Worm (Caenorhabditis elegans): ENCODE results near the gene smc-5.

Gene smc-5

DNA sequence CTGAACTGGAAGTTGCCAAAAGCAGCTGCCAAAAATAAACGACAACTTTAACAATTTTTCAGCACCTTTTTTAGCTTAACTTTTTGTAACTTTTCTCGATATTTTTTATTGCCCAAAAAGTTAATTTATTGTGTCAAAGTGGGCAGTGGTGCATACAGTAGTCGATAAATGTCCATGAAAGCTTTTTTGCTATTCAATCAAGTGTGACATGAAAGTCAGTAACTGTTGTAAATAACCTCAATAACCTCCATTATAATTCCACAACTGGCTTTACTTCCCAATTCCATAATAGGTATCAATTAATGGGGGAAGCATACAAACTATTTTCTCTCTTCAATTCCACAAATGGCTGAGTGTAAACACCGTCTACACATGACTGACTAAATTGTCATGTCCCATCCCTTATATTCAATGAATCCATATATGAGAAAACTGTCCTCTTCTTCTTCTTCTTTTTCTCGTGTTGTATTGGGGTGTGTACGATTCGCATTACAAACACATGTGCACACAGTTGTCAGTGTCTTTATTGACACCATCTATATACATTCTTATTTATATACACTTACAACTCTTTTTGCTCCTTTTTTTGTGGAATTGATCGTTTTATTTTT is 13.6 kb upstream of the smc-5 start:
- TF ChIP-seq klf-2 (GFP tag; conservative IDR thresholded peaks at IDR 0.05) (no peak), ztf-23 (GFP tag; IDR thresholded peaks at IDR 0.05) (no peak), cog-1 (tag; optimal IDR thresholded peaks at IDR 0.05) (no peak), ztf-29 (GFP tag; IDR thresholded peaks at IDR 0.05) (no peak), med-1 (GFP tag; optimal IDR thresholded peaks at IDR 0.05; ENCODE audit: insufficient read depth) (no peak), T22C8.4 (GFP tag; IDR thresholded peaks at IDR 0.05) (no peak), tab-1 (GFP tag; IDR thresholded peaks at IDR 0.05) (no peak), flt-1 (GFP tag; IDR thresholded peaks at IDR 0.05) (no peak), ref-1 (GFP tag; conservative IDR thresholded peaks at IDR 0.05) (no peak)

DNA sequence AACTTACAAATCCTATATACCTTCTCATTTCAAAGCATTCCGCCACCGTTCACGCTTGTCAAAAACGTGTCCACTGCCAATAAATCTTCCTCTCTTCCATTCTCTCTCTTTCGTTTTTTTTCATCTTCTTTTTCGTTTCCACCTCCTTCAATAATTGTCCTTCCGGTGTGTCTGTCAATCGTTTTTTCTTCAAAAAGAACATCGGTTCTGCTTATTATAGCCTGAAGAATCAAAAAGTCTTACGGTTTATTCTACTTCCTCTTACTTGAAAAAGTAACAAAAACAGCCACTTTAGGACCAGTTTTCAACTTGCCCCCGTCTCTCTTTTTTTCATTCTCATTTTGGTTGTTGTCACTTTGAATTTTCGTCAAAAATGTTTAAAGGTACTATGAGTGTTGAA is 12.7 kb upstream of the smc-5 start:
- TF ChIP-seq ref-1 (GFP tag; conservative IDR thresholded peaks at IDR 0.05) (no peak), ztf-29 (GFP tag; IDR thresholded peaks at IDR 0.05) (no peak), ztf-23 (GFP tag; IDR thresholded peaks at IDR 0.05) (no peak), klf-2 (GFP tag; conservative IDR thresholded peaks at IDR 0.05) (no peak), med-1 (GFP tag; optimal IDR thresholded peaks at IDR 0.05; ENCODE audit: insufficient read depth) (no peak)

DNA sequence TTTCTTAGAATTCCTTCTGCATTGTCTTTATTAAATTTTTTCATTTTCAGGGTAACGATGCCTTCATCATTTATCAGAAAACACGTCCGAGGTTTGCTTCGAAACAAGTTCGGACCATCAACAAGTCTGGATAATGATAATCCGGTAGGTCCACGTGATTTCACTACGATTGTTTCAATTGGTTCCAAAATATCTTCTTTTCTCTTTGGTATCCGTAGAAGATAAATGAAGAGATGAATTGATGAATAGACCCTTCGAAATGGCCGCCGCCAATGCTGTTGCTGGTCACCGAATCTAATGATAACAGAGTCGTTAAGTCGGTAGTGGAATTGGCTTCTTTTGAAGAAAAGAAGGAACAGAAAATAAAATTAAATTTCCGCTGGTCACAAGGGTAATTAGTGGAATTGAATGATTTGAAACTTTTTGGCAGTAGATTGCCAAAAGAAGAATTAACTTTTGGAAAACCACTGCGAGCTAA is 12.0 kb upstream of the smc-5 start, which contains the start of gene F33G12.6:
Gene F33G12.6 (plus strand): TSS at position 51 of the 478 bp plus-strand sequence.
- TF ChIP-seq klf-2 (GFP tag; conservative IDR thresholded peaks at IDR 0.05) (no peak), tab-1 (GFP tag; IDR thresholded peaks at IDR 0.05) (no peak), med-1 (GFP tag; optimal IDR thresholded peaks at IDR 0.05; ENCODE audit: insufficient read depth) (no peak), ref-1 (GFP tag; conservative IDR thresholded peaks at IDR 0.05) (no peak), T22C8.4 (GFP tag; IDR thresholded peaks at IDR 0.05) (no peak), ztf-29 (GFP tag; IDR thresholded peaks at IDR 0.05) (no peak), ztf-23 (GFP tag; IDR thresholded peaks at IDR 0.05) (no peak), cog-1 (tag; optimal IDR thresholded peaks at IDR 0.05) (no peak), flt-1 (GFP tag; IDR thresholded peaks at IDR 0.05) (no peak)

DNA sequence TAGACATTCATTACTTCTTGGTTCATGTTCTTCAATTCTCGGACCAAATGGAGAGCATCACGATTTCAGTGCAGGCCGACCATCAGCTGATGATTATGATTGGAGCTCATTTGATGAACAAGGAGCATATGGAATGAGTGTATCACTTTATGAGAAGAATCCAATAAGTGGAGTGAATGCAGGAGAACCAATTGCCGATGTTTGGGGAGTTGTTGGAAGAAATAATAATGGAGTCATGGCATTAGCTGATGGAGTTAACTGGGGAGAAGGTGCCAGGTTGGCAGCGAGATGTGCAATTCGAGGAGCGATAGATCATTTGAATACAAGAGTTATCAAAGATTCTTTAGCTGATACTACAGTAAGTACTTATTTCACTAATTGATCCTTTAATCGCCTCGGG is 11.1 kb upstream of the smc-5 start:
- TF ChIP-seq med-1 (GFP tag; optimal IDR thresholded peaks at IDR 0.05; ENCODE audit: insufficient read depth) = no peak

- TF ChIP-seq T22C8.4 (GFP tag; IDR thresholded peaks at IDR 0.05) = peak; percentile 72; the same call in 1 of the 2 replicates
- TF ChIP-seq tab-1 (GFP tag; IDR thresholded peaks at IDR 0.05) = no peak
- no peak for TF ChIP-seq klf-2 (GFP tag; conservative IDR thresholded peaks at IDR 0.05)
- TF ChIP-seq ztf-23 (GFP tag; IDR thresholded peaks at IDR 0.05) = peak; percentile 83
- TF ChIP-seq ztf-29 (GFP tag; IDR thresholded peaks at IDR 0.05) = no peak; the same call in 1 of the 2 replicates
- no peak for TF ChIP-seq med-1 (GFP tag; optimal IDR thresholded peaks at IDR 0.05; ENCODE audit: insufficient read depth)
- TF ChIP-seq ref-1 (GFP tag; conservative IDR thresholded peaks at IDR 0.05) = no peak
- peak; percentile 65 for TF ChIP-seq cog-1 (tag; optimal IDR thresholded peaks at IDR 0.05)
- TF ChIP-seq flt-1 (GFP tag; IDR thresholded peaks at IDR 0.05) = peak; percentile 77
Measured at ce11 chrII:5055129-5055666, 6.7 kb upstream of the smc-5 start, which contains the start of the genes ify-1 and rpl-22. ify-1 (minus strand) TSS chrII:5055179. rpl-22 (plus strand) TSS chrII:5055616.

- TF ChIP-seq ref-1 (GFP tag; conservative IDR thresholded peaks at IDR 0.05) = no peak
Measured at ce11 chrII:5056254-5056653, 5.7 kb upstream of the smc-5 start.

ce11 chrII:5057315-5057714 is 4.6 kb upstream of the smc-5 start:
- TF ChIP-seq cog-1 (tag; optimal IDR thresholded peaks at IDR 0.05) (no peak), ref-1 (GFP tag; conservative IDR thresholded peaks at IDR 0.05) (peak; percentile 68; the same call in 1 of the 2 replicates), T22C8.4 (GFP tag; IDR thresholded peaks at IDR 0.05) (peak; percentile 43; the same call in 1 of the 2 replicates), ztf-29 (GFP tag; IDR thresholded peaks at IDR 0.05) (peak; percentile 78; the same call in 1 of the 2 replicates), flt-1 (GFP tag; IDR thresholded peaks at IDR 0.05) (peak; percentile 81), tab-1 (GFP tag; IDR thresholded peaks at IDR 0.05) (peak; percentile 74), ztf-23 (GFP tag; IDR thresholded peaks at IDR 0.05) (no peak), klf-2 (GFP tag; conservative IDR thresholded peaks at IDR 0.05) (no peak), med-1 (GFP tag; optimal IDR thresholded peaks at IDR 0.05; ENCODE audit: insufficient read depth) (no peak)

DNA sequence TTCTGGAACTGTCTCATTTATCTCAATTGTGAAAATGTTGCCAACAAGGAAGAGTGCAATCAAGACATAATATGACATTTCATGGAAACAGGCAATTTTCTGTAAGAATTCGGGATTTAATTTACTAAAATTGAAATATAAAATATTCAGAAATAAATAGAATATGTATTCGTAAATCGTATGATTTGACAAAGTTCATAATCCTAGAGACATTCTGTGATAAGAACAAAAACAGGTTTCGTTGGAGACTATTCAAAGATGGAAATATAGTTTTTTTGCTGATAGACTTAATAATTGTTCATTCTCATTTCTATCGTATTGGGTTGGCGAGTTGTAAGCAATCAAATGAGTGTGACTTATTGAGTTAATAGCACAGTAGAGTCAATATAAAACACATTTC is 3.9 kb upstream of the smc-5 start, which contains the start of gene C27A2.12:
Gene C27A2.12 (minus strand): TSS at position 101 of the 400 bp plus-strand sequence.
- TF ChIP-seq ztf-29 (GFP tag; IDR thresholded peaks at IDR 0.05) (no peak), flt-1 (GFP tag; IDR thresholded peaks at IDR 0.05) (no peak), ztf-23 (GFP tag; IDR thresholded peaks at IDR 0.05) (no peak)

ce11 chrII:5060719-5061118 is 1.2 kb upstream of the smc-5 start, which contains the start of gene pho-12:
pho-12 (minus strand) TSS chrII:5060819.
- no peak for TF ChIP-seq T22C8.4 (GFP tag; IDR thresholded peaks at IDR 0.05)
- no peak for TF ChIP-seq klf-2 (GFP tag; conservative IDR thresholded peaks at IDR 0.05)
- no peak for TF ChIP-seq cog-1 (tag; optimal IDR thresholded peaks at IDR 0.05)
- no peak for TF ChIP-seq ref-1 (GFP tag; conservative IDR thresholded peaks at IDR 0.05)
- TF ChIP-seq med-1 (GFP tag; optimal IDR thresholded peaks at IDR 0.05; ENCODE audit: insufficient read depth) = no peak
- TF ChIP-seq ztf-23 (GFP tag; IDR thresholded peaks at IDR 0.05) = no peak
- no peak for TF ChIP-seq flt-1 (GFP tag; IDR thresholded peaks at IDR 0.05)
- no peak for TF ChIP-seq ztf-29 (GFP tag; IDR thresholded peaks at IDR 0.05)
- TF ChIP-seq tab-1 (GFP tag; IDR thresholded peaks at IDR 0.05) = no peak

ce11 chrII:5066967-5067366 is 5.0 kb downstream of the smc-5 start:
- TF ChIP-seq tab-1 (GFP tag; IDR thresholded peaks at IDR 0.05) = no peak
- no peak for TF ChIP-seq klf-2 (GFP tag; conservative IDR thresholded peaks at IDR 0.05)
- no peak for TF ChIP-seq cog-1 (tag; optimal IDR thresholded peaks at IDR 0.05)
- no peak for TF ChIP-seq ztf-29 (GFP tag; IDR thresholded peaks at IDR 0.05)
- no peak for TF ChIP-seq ztf-23 (GFP tag; IDR thresholded peaks at IDR 0.05)
- TF ChIP-seq med-1 (GFP tag; optimal IDR thresholded peaks at IDR 0.05; ENCODE audit: insufficient read depth) = no peak
- no peak for TF ChIP-seq T22C8.4 (GFP tag; IDR thresholded peaks at IDR 0.05)
- no peak for TF ChIP-seq flt-1 (GFP tag; IDR thresholded peaks at IDR 0.05)
- no peak for TF ChIP-seq ref-1 (GFP tag; conservative IDR thresholded peaks at IDR 0.05)

All from whole organism, midembryonic.